Fruit fly (Drosophila melanogaster): ENCODE measurements around the gene CG6661.
A peak's percentile ranks its signal among the peaks of the same experiment; 100 is the strongest.

CG6661 gene

DNA sequence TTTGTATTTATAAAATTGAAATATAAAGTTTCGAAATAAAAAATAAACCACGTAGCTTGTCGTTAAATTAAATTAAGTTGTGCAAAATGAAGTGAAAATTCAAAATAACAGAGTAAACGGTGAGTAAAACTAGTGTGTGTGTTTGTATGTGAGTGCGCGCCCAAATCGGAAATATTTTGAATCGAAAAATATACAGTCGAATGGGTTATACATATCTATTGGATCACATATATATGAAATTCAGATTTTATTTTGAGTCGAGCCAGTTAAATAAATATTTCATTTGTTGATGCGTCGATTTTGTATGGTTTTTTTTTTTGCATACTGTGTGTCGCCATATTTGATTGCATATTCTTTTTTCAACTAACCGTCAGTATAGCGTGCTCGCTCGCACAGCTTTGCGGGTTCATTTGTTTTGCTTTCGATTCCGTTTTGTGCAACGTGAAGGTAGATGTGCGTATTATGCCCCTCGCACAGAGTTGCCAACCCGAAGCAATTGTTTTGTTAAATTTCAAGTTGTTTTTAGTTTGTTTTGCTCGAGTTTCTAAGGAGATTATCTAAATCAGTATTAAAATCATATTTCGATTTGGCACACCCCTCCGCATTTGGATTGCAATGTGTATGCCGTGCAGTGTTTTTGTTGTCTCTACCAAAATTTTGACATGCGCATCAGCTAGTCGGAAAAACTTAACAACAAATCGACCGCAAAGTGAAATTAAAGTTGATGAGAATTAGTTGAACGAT lies 31.1 kb upstream of the CG6661 start (continued):
- TF ChIP-seq CG14667 (GFP tag; IDR thresholded peaks at IDR 0.05) (no peak), CG10209 (GFP tag; optimal IDR thresholded peaks at IDR 0.05) (no peak), grau (tag; optimal IDR thresholded peaks at IDR 0.05) (peak; percentile 18), chinmo (GFP tag; IDR thresholded peaks at IDR 0.05; ENCODE audit: partially characterized antibody) (no peak), mld (GFP tag; IDR thresholded peaks at IDR 0.05; ENCODE audit: partially characterized antibody) (no peak), slbo (GFP tag; IDR thresholded peaks at IDR 0.05) (peak; percentile 20; the same call in 1 of the 2 replicates), sens (GFP tag) (peak; percentile 88), D19B (GFP tag; optimal IDR thresholded peaks at IDR 0.05) (peak; percentile 13), Antp (GFP tag; optimal IDR thresholded peaks at IDR 0.05) (no peak), CG10274 (GFP tag; optimal IDR thresholded peaks at IDR 0.05) (no peak), NfI (GFP tag; optimal IDR thresholded peaks at IDR 0.05) (no peak), ab (GFP tag; optimal IDR thresholded peaks at IDR 0.05) (no peak), Atf3 (GFP tag; optimal IDR thresholded peaks at IDR 0.05) (no peak), CG2875 (GFP tag; optimal IDR thresholded peaks at IDR 0.05) (no peak), cwo (GFP tag; optimal IDR thresholded peaks at IDR 0.05) (no peak), CG11456 (GFP tag; IDR thresholded peaks at IDR 0.05) (no peak), D19A (tag; optimal IDR thresholded peaks at IDR 0.05) (no peak), zfh1 (GFP tag; IDR thresholded peaks at IDR 0.05) (0 out of 3 replicates have a peak, but pooled peaks have one; percentile 10), CG9437 (GFP tag; optimal IDR thresholded peaks at IDR 0.05) (peak; percentile 93), CG15269 (tag; optimal IDR thresholded peaks at IDR 0.05) (peak; percentile 7), CG10321 (GFP tag; IDR thresholded peaks at IDR 0.05) (peak; percentile 93), CG13775 (GFP tag; optimal IDR thresholded peaks at IDR 0.05) (peak; percentile 14), Poxn (GFP tag; IDR thresholded peaks at IDR 0.05) (no peak), ato (GFP tag; IDR thresholded peaks at IDR 0.05; ENCODE audit: partially characterized antibody) (no peak), CG8359 (GFP tag; optimal IDR thresholded peaks at IDR 0.05; ENCODE audit: borderline replicate concordance) (no peak), Nf-YA (GFP tag; IDR thresholded peaks at IDR 0.05) (no peak), nmo (GFP tag; optimal IDR thresholded peaks at IDR 0.05) (no peak), CG32772 (GFP tag; IDR thresholded peaks at IDR 0.05) (no peak), NC2β (GFP tag; optimal IDR thresholded peaks at IDR 0.05) (no peak), Dbx (GFP tag; IDR thresholded peaks at IDR 0.05) (no peak), tna (GFP tag; IDR thresholded peaks at IDR 0.05; ENCODE audit: partially characterized antibody) (peak; percentile 28; the same call in 1 of the 2 replicates), peb (GFP tag; IDR thresholded peaks at IDR 0.05) (no peak), Hr51 (GFP tag; optimal IDR thresholded peaks at IDR 0.05) (no peak), CG11695 (GFP tag; IDR thresholded peaks at IDR 0.05) (no peak), lmd (GFP tag; IDR thresholded peaks at IDR 0.05) (no peak), gro (GFP tag; optimal IDR thresholded peaks at IDR 0.05) (no peak), CG31441 (GFP tag; IDR thresholded peaks at IDR 0.05) (no peak), al (GFP tag; IDR thresholded peaks at IDR 0.05) (no peak), bsh (GFP tag; optimal IDR thresholded peaks at IDR 0.05) (no peak), CG11504 (tag; optimal IDR thresholded peaks at IDR 0.05) (peak; percentile 6), CG10462 (GFP tag; optimal IDR thresholded peaks at IDR 0.05) (no peak), CG3847 (GFP tag; IDR thresholded peaks at IDR 0.05) (no peak), CG2202 (tag; optimal IDR thresholded peaks at IDR 0.05) (no peak), dysf (GFP tag; IDR thresholded peaks at IDR 0.05) (no peak), CG18262 (tag; optimal IDR thresholded peaks at IDR 0.05) (peak; percentile 18), kah (GFP tag; optimal IDR thresholded peaks at IDR 0.05) (no peak), Optix (GFP tag; IDR thresholded peaks at IDR 0.05) (no peak), CG18764 (GFP tag; optimal IDR thresholded peaks at IDR 0.05) (no peak), Stat92E (GFP tag; optimal IDR thresholded peaks at IDR 0.05) (no peak), NFAT (GFP tag; IDR thresholded peaks at IDR 0.05) (no peak)
